Worm (Caenorhabditis elegans): ENCODE measurements around the gene Y62H9A.10.

The Y62H9A.10 gene

DNA sequence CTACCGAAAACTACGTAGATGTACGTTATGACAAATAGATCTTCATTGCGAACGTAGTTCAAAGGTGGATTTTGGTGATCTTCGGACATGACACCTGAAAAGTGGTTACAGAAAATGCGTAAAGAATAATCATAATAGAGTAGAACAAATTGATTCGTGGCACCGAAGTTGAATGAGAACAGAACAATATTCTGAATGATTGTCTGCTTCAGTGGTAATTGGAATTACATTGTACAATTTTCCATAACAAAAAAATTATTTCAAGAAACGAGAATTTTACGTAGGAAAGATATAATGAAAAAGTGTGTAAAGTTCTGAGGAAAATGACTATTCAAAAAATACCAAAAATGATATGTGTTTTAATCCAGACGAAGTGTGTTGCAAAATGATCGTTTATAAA, at the start of gene Y62H9A.10:
Gene Y62H9A.10, minus strand, starts transcription at position 101 of the 400 bp plus-strand sequence.
- TF ChIP-seq sma-3 (GFP tag; optimal IDR thresholded peaks at IDR 0.05) (no peak), snpc-4 (tag; optimal IDR thresholded peaks at IDR 0.05) (no peak), peb-1 (tag; optimal IDR thresholded peaks at IDR 0.05) (no peak), lin-39 (tag; optimal IDR thresholded peaks at IDR 0.05) (no peak), elt-1 (tag; optimal IDR thresholded peaks at IDR 0.05) (no peak)

ce11 chrX:11952129-11952528, 49.6 kb upstream of the Y62H9A.10 start:
- no peak for TF ChIP-seq elt-1 (tag; optimal IDR thresholded peaks at IDR 0.05)
- TF ChIP-seq lin-11 (tag; optimal IDR thresholded peaks at IDR 0.05) = no peak
- no peak for TF ChIP-seq nhr-237 (tag; optimal IDR thresholded peaks at IDR 0.05)
- TF ChIP-seq nhr-11 (tag; optimal IDR thresholded peaks at IDR 0.05) = no peak
- TF ChIP-seq ceh-82 (tag; optimal IDR thresholded peaks at IDR 0.05) = no peak
- no peak for TF ChIP-seq crh-2 (tag; optimal IDR thresholded peaks at IDR 0.05)
- no peak for TF ChIP-seq ztf-1 (GFP tag; conservative IDR thresholded peaks at IDR 0.05)
- no peak for TF ChIP-seq nhr-23 (tag; optimal IDR thresholded peaks at IDR 0.05)
- TF ChIP-seq nhr-77 (tag; optimal IDR thresholded peaks at IDR 0.05) = no peak
- TF ChIP-seq unc-62 (GFP tag; optimal IDR thresholded peaks at IDR 0.05) = no peak
- TF ChIP-seq R02D3.7 (tag; optimal IDR thresholded peaks at IDR 0.05) = no peak
- TF ChIP-seq fos-1 (tag; optimal IDR thresholded peaks at IDR 0.05) = no peak
- TF ChIP-seq nhr-10 (tag; optimal IDR thresholded peaks at IDR 0.05) = no peak
- no peak for TF ChIP-seq snpc-4 (tag; optimal IDR thresholded peaks at IDR 0.05)
- TF ChIP-seq skn-1 (tag; optimal IDR thresholded peaks at IDR 0.05) = no peak
- no peak for TF ChIP-seq egl-27 (tag; optimal IDR thresholded peaks at IDR 0.05)

DNA sequence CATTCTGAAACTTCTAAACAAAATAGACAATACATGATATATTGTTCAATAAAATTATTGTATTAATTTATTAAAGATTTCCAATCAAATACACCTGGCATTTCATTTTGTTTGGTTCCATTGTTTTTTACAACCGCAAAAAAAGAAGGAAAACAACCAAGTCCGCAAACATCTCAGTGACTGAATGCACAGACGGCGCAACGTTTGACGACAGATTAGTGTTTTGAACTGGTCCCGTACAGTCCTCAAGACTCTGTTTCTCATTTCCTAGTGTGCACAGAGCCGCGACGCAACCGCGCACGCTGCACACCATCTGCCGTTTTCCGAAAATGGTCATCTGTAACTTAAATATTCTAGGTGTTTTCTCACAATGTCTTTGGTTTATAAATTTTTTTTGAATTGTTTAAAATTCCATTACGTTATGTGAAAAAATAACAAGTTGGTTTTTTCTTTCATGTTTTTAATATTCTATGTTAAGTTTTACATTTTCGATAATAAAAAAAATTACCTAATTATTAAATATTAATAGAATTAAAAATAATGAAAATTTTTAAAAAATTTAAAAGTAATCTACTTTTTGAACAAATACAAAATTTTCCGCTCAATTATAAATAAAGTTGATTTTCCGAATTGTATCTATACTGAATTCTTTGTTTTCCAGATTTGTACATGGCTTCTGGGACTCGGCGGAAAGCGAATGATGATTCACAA, 45.8 kb upstream of the Y62H9A.10 start, which contains the start of gene lsd-1:
Gene lsd-1, plus strand, starts transcription at position 661 of the 711 bp plus-strand sequence.
- no peak for TF ChIP-seq nhr-77 (tag; optimal IDR thresholded peaks at IDR 0.05)
- peak; percentile 22 for TF ChIP-seq sem-4 (tag; optimal IDR thresholded peaks at IDR 0.05)
- TF ChIP-seq lsy-2 (tag; optimal IDR thresholded peaks at IDR 0.05) = no peak
- no peak for TF ChIP-seq ceh-82 (tag; optimal IDR thresholded peaks at IDR 0.05)
- TF ChIP-seq F13H6.1 (tag; optimal IDR thresholded peaks at IDR 0.05) = peak; percentile 37
- no peak for TF ChIP-seq ztf-11 (tag; optimal IDR thresholded peaks at IDR 0.05)
- TF ChIP-seq C34F6.9 (tag; optimal IDR thresholded peaks at IDR 0.05) = peak; percentile 31
- TF ChIP-seq alr-1 (tag; optimal IDR thresholded peaks at IDR 0.05) = no peak
- peak; percentile 4 for TF ChIP-seq sma-3 (GFP tag; optimal IDR thresholded peaks at IDR 0.05)
- TF ChIP-seq lin-13 (GFP tag; optimal IDR thresholded peaks at IDR 0.05) = peak; percentile 2
- no peak for TF ChIP-seq ztf-1 (GFP tag; conservative IDR thresholded peaks at IDR 0.05)
- no peak for TF ChIP-seq peb-1 (tag; optimal IDR thresholded peaks at IDR 0.05)
- no peak for TF ChIP-seq dmd-4 (tag; optimal IDR thresholded peaks at IDR 0.05)
- peak; percentile 47 for TF ChIP-seq sma-9 (GFP tag; optimal IDR thresholded peaks at IDR 0.05)
- no peak for TF ChIP-seq sma-9 (tag; optimal IDR thresholded peaks at IDR 0.05)

DNA sequence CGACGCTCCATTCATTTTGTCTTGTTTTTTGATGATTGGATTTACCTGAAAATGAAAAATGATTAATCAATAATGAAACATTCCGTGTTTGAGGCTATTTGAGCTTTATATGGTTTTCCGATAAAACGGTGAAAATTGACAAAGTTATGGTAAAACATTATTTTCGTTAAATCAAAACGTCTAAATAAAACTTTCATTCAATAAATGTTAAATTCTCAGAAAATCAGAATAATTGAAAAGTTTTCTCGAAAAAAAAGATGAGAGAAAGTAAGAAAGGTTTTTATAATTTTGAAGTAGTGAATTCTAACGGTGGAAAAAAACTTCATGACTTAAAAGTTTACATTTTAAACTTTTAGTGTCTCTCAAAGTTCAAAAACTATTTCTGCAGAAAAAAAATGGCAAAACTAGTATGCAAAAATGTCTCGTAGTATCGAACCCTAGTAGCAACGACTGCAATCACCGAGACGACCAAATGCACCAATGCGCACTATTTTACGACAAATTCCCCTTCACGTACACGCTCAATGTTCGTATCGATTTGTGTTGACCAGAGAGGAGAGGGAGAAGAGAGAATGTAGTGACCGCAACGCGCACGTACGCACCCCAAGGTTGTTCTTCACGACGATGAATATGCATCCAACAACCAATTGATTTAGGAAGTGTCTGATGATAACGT, 44.4 kb upstream of the Y62H9A.10 start, which contains the start of gene nfya-1:
Gene nfya-1, minus strand, starts transcription at position 51 of the 676 bp plus-strand sequence.
- TF ChIP-seq peb-1 (tag; optimal IDR thresholded peaks at IDR 0.05) (no peak), sma-9 (GFP tag; optimal IDR thresholded peaks at IDR 0.05) (peak; percentile 53), sma-9 (tag; optimal IDR thresholded peaks at IDR 0.05) (no peak), nhr-11 (tag; optimal IDR thresholded peaks at IDR 0.05) (no peak), gmeb-1 (tag; optimal IDR thresholded peaks at IDR 0.05) (peak; percentile 15), nhr-6 (tag; optimal IDR thresholded peaks at IDR 0.05) (peak; percentile 12), egl-27 (tag; optimal IDR thresholded peaks at IDR 0.05) (peak; percentile 7), ZK546.5 (tag; optimal IDR thresholded peaks at IDR 0.05) (no peak), nhr-12 (tag; optimal IDR thresholded peaks at IDR 0.05) (no peak), sma-3 (GFP tag; optimal IDR thresholded peaks at IDR 0.05) (peak; percentile 25), unc-55 (GFP tag; optimal IDR thresholded peaks at IDR 0.05) (peak; percentile 74), nhr-21 (tag; optimal IDR thresholded peaks at IDR 0.05) (peak; percentile 25), nhr-129 (tag; optimal IDR thresholded peaks at IDR 0.05) (peak; percentile 88), crh-2 (tag; optimal IDR thresholded peaks at IDR 0.05) (peak; percentile 78), lin-11 (tag; optimal IDR thresholded peaks at IDR 0.05) (peak; percentile 61), lsy-2 (tag; optimal IDR thresholded peaks at IDR 0.05) (peak in 1 of 2 experiments; percentile 66), mbf-1 (tag; optimal IDR thresholded peaks at IDR 0.05) (no peak), Y55F3AM.14 (GFP tag; optimal IDR thresholded peaks at IDR 0.05) (no peak), ceh-16 (tag; optimal IDR thresholded peaks at IDR 0.05) (peak; percentile 62), F13H6.1 (tag; optimal IDR thresholded peaks at IDR 0.05) (peak; percentile 72), mab-5 (tag; optimal IDR thresholded peaks at IDR 0.05) (no peak), lin-13 (GFP tag; optimal IDR thresholded peaks at IDR 0.05) (peak; percentile 58), fos-1 (tag; optimal IDR thresholded peaks at IDR 0.05) (peak; percentile 18), C34F6.9 (tag; optimal IDR thresholded peaks at IDR 0.05) (peak; percentile 64), nhr-25 (tag; optimal IDR thresholded peaks at IDR 0.05) (peak; percentile 34)

Measured in whole organism, L2 larva.